Worm (Caenorhabditis elegans) whole organism, mixed stage, embryonic: Measurements from ENCODE around the gene srx-119.

Source experiments
- drap-1 ChIP-seq: fragments of 200-800 bp; sonication (Bioruptor generic); optimal IDR thresholded peaks from 3 replicates; lab custom pipeline; 2018; ENCODE audit warnings: mild to moderate bottlenecking, missing genetic modification characterization, missing compliant biosample characterization
- lin-13 ChIP-seq: fragments of 150-350 bp; optimal IDR thresholded peaks from 2 replicates; lab custom pipeline; 2014; ENCODE audit warnings: missing biosample characterization, missing genetic modification characterization
- lsy-2 ChIP-seq: fragments of 150-350 bp; optimal IDR thresholded peaks from 2 replicates; lab custom pipeline; 2014; ENCODE audit warnings: missing biosample characterization, missing genetic modification characterization
- nhr-28 ChIP-seq: fragments of 150-350 bp; optimal IDR thresholded peaks from 2 replicates; lab custom pipeline; 2014; ENCODE audit warnings: missing biosample characterization, missing genetic modification characterization
- nhr-76 ChIP-seq: sonication (generic microtip); optimal IDR thresholded peaks from 2 replicates; lab custom pipeline; 2017; ENCODE audit warnings: missing biosample characterization, missing genetic modification characterization
- pha-4 ChIP-seq: fragments of 150-350 bp; optimal IDR thresholded peaks from 2 replicates; lab custom pipeline; 2018; ENCODE audit warnings: missing biosample characterization, missing genetic modification reagents, missing genetic modification characterization
- snpc-4 ChIP-seq: fragments of 150-350 bp; optimal IDR thresholded peaks from 2 replicates; lab custom pipeline; 2014; ENCODE audit warnings: missing biosample characterization, missing genetic modification characterization
- unc-39 ChIP-seq: fragments of 150-350 bp; optimal IDR thresholded peaks from 2 replicates; lab custom pipeline; 2014; ENCODE audit warnings: missing biosample characterization, missing genetic modification characterization
- unc-62 ChIP-seq: fragments of 150-350 bp; optimal IDR thresholded peaks from 2 replicates; lab custom pipeline; 2014; ENCODE audit warnings: missing biosample characterization, missing genetic modification reagents, missing genetic modification characterization
- ztf-11 ChIP-seq: fragments of 150-350 bp; optimal IDR thresholded peaks from 2 replicates; lab custom pipeline; 2014; ENCODE audit warnings: missing biosample characterization, missing genetic modification characterization

DNA sequence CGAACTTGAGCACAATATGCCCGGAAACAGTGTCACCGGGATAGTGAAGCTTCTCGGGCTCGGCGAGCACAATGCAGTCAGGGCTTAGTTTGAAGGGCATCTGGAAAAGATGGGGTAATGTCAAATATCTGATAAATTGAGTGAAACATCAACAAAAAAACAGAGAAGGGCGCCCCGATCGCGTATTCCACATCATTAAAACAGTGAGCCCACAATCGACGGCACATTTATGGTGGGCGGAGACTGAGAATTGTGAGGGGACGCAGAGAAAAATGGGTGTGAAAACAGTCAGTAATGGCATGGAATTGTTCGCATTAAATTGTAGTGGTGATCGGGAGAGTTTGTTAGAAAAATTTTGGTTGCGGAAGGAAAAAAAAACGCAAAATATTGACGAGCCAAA lies 47.2 kb upstream of the srx-119 start, which contains the start of gene arrd-9:
- TF ChIP-seq nhr-28 (tag; lab: Kevin White, UChicago) (no peak), unc-39 (tag; lab: Kevin White, UChicago) (no peak), unc-62 (GFP tag; lab: Kevin White, UChicago) (no peak), pha-4 (tag; lab: Kevin White, UChicago) (no peak), ztf-11 (no peak), snpc-4 (tag; lab: Kevin White, UChicago) (no peak), drap-1 (GFP tag; lab: Kevin White, UChicago) (no peak), lsy-2 (tag; lab: Kevin White, UChicago) (no peak), lin-13 (tag; lab: Kevin White, UChicago) (no peak), nhr-76 (tag; lab: Kevin White, UChicago) (no peak)
